Worm (Caenorhabditis elegans) whole organism, L4 larva: ENCODE measurements around the gene col-183.

ENCODE experiments used
- daf-16 ChIP-seq, 3 experiments: sonication (generic microtip); optimal IDR thresholded peaks; 2 replicates each; lab custom pipeline; 2016 to 2017; ENCODE audit warnings: missing genetic modification characterization in 3 of 3, missing genetic modification reagents in 3 of 3, mild to moderate bottlenecking in 2 of 3, missing compliant biosample characterization in 2 of 3, missing biosample characterization in 1 of 3, moderate library complexity in 1 of 3
- fkh-10 ChIP-seq: fragments of 150-350 bp; optimal IDR thresholded peaks from 2 replicates; lab custom pipeline; 2014; ENCODE audit warnings: missing biosample characterization, missing genetic modification reagents, missing genetic modification characterization
- nhr-76 ChIP-seq: fragments of 150-350 bp; optimal IDR thresholded peaks from 2 replicates; lab custom pipeline; 2014; ENCODE audit warnings: missing biosample characterization, missing genetic modification characterization

- no peak for TF ChIP-seq nhr-76
- TF ChIP-seq daf-16 (GFP tag; optimal IDR thresholded peaks at IDR 0.05; lab: Kevin White, UChicago): no peak
- TF ChIP-seq daf-16 (tag; optimal IDR thresholded peaks at IDR 0.05; lab: Kevin White, UChicago): no peak
- no peak for TF ChIP-seq fkh-10 (GFP tag; lab: Kevin White, UChicago)
Measured at ce11 chrX:13484813-13485212, 17.2 kb upstream of the col-183 start, which contains the start of gene srd-51.
